Fruit fly (Drosophila melanogaster): ENCODE data around the gene CG5399.

DNA sequence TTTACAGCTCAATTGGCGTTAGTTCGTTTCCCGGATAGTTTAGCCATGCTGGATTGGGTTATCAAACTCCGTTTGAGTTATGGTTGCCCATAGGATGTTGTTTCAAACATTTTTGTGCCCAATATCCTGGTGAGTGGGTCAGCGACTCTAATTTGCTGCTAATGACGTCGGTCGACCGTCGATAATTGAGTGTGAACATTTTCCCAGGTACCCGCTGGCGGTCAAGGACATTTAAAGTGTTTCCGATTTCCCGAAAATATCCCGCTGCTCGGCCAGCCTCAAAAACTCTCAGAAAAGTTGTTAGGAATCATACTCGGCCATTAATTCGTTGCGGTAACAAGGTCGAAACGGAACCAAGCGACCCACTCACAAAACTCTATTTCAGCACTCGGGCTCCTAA, 40.2 kb upstream of the CG5399 start:
- no peak for TF ChIP-seq fkh (GFP tag; optimal IDR thresholded peaks at IDR 0.05)
- no peak for TF ChIP-seq vri (GFP tag; optimal IDR thresholded peaks at IDR 0.05)
- TF ChIP-seq CG11294 (GFP tag; IDR thresholded peaks at IDR 0.05) = no peak
- no peak for TF ChIP-seq Gug (GFP tag; IDR thresholded peaks at IDR 0.05)
- TF ChIP-seq topi (GFP tag; optimal IDR thresholded peaks at IDR 0.05) = no peak
- TF ChIP-seq Hr39 (GFP tag; optimal IDR thresholded peaks at IDR 0.05) = no peak
- TF ChIP-seq CG11762 (GFP tag; optimal IDR thresholded peaks at IDR 0.05; ENCODE audit: insufficient read depth) = no peak
